Worm (Caenorhabditis elegans) whole organism, L2 larva: ENCODE data around the gene F18G5.6.

Experiments used
- Y55F3AM.14 ChIP-seq: fragments of 200-800 bp; sonication (Bioruptor generic); optimal IDR thresholded peaks from 2 replicates; lab custom pipeline; 2018; ENCODE audit warnings: mild to moderate bottlenecking, missing genetic modification characterization, missing compliant biosample characterization
- ZK546.5 ChIP-seq: sonication (generic microtip); optimal IDR thresholded peaks from 2 replicates; lab custom pipeline; 2017; ENCODE audit warnings: missing biosample characterization, missing genetic modification characterization
- alr-1 ChIP-seq: fragments of 150-350 bp; optimal IDR thresholded peaks from 2 replicates; lab custom pipeline; 2014; ENCODE audit warnings: missing biosample characterization, missing genetic modification characterization
- ama-1 ChIP-seq: fragments of 150-350 bp; optimal IDR thresholded peaks from 2 replicates; lab custom pipeline; 2018; ENCODE audit warnings: inconsistent platforms
- blmp-1 ChIP-seq: sonication (generic microtip); optimal IDR thresholded peaks from 2 replicates; lab custom pipeline; 2017; ENCODE audit warnings: missing genetic modification characterization, mild to moderate bottlenecking, missing compliant biosample characterization, antibody characterized with exemption, moderate library complexity; ENCODE audit not compliant: insufficient read depth
- ceh-16 ChIP-seq: fragments of 150-350 bp; optimal IDR thresholded peaks from 2 replicates; lab custom pipeline; 2014; ENCODE audit warnings: missing biosample characterization, missing genetic modification characterization
- dmd-4 ChIP-seq: sonication (generic microtip); optimal IDR thresholded peaks from 2 replicates; lab custom pipeline; 2017; ENCODE audit warnings: missing biosample characterization, missing genetic modification characterization
- elt-3 ChIP-seq: sonication (generic microtip); optimal IDR thresholded peaks from 2 replicates; lab custom pipeline; 2017; ENCODE audit warnings: missing biosample characterization, missing genetic modification characterization
- mdl-1 ChIP-seq, 2 experiments: fragments of 150-350 bp in 1 of 2; sonication (generic microtip) in 1 of 2; optimal IDR thresholded peaks; 2 replicates each; lab custom pipeline; 2017; ENCODE audit warnings: missing biosample characterization in 2 of 2, missing genetic modification characterization in 2 of 2
- nhr-25 ChIP-seq: fragments of 150-350 bp; sonication (generic microtip); optimal IDR thresholded peaks from 3 replicates; lab custom pipeline; 2014; ENCODE audit warnings: missing biosample characterization, missing genetic modification characterization
- unc-39 ChIP-seq: fragments of 150-350 bp; optimal IDR thresholded peaks from 2 replicates; lab custom pipeline; 2014; ENCODE audit warnings: missing biosample characterization, missing genetic modification characterization

ce11 chrX:9230322-9230721, 33.8 kb downstream of the F18G5.6 start:
- no peak for TF ChIP-seq ceh-16
- no peak for TF ChIP-seq unc-39 (tag; lab: Kevin White, UChicago)
- no peak for TF ChIP-seq Y55F3AM.14 (GFP tag; lab: Kevin White, UChicago)
- no peak for TF ChIP-seq ZK546.5 (tag; lab: Kevin White, UChicago)
- no peak for TF ChIP-seq blmp-1 (tag; lab: Kevin White, UChicago)
- TF ChIP-seq dmd-4 = no peak
- no peak for TF ChIP-seq mdl-1 (tag; optimal IDR thresholded peaks at IDR 0.05; lab: Kevin White, UChicago)
- TF ChIP-seq ama-1 (lab: Kevin White, UChicago) = no peak
- no peak for TF ChIP-seq elt-3
- no peak for TF ChIP-seq alr-1
- TF ChIP-seq nhr-25 (tag; lab: Kevin White, UChicago) = no peak
